Fruit fly (Drosophila melanogaster) whole organism, embryonic: ENCODE results near the gene CG7564.
A peak's percentile ranks its signal among the peaks of the same experiment; 100 is the strongest.

ENCODE experiments used
- Adf1 ChIP-seq: fragments of 200-800 bp; sonication (Bioruptor generic); IDR thresholded peaks from 2 replicates; pipeline ENCODE4 v1.3.6; 2022; ENCODE audit warnings: missing biosample characterization, missing genetic modification characterization
- CG10321 ChIP-seq: fragments of 200-800 bp; sonication (Bioruptor generic); IDR thresholded peaks from 2 replicates; pipeline ENCODE4 v1.3.6; 2022; ENCODE audit warnings: missing biosample characterization, missing genetic modification characterization
- CG10565 ChIP-seq: fragments of 200-800 bp; sonication (Bioruptor generic); optimal IDR thresholded peaks from 3 replicates; lab custom pipeline; 2016; ENCODE audit warnings: missing biosample characterization, mild to moderate bottlenecking, missing genetic modification characterization
- CG11247 ChIP-seq: fragments of 200-800 bp; sonication (Bioruptor generic); IDR thresholded peaks from 2 replicates; pipeline ENCODE4 v1.3.6; 2022; ENCODE audit warnings: missing biosample characterization, missing genetic modification characterization
- CG12744 ChIP-seq: fragments of 200-800 bp; sonication (Bioruptor generic); optimal IDR thresholded peaks from 2 replicates; lab custom pipeline; 2016; ENCODE audit warnings: missing biosample characterization, missing genetic modification characterization
- CG15269 ChIP-seq: fragments of 200-800 bp; sonication (Bioruptor generic); optimal IDR thresholded peaks from 2 replicates; lab custom pipeline; 2018; ENCODE audit warnings: missing biosample characterization, mild to moderate bottlenecking, missing genetic modification characterization, moderate library complexity
- CG15696 ChIP-seq: fragments of 200-800 bp; sonication (Bioruptor generic); optimal IDR thresholded peaks from 2 replicates; lab custom pipeline; 2019; ENCODE audit warnings: missing biosample characterization, mild to moderate bottlenecking, missing genetic modification characterization, moderate library complexity
- CG1603 ChIP-seq: fragments of 200-800 bp; sonication (Bioruptor generic); optimal IDR thresholded peaks from 2 replicates; lab custom pipeline; 2019; ENCODE audit warnings: missing biosample characterization, mild to moderate bottlenecking, missing genetic modification characterization, moderate library complexity
- CG17568 ChIP-seq: fragments of 200-800 bp; sonication (Bioruptor generic); optimal IDR thresholded peaks from 2 replicates; lab custom pipeline; 2018; ENCODE audit warnings: missing biosample characterization, mild to moderate bottlenecking, missing genetic modification characterization, moderate library complexity
- CG18599 ChIP-seq: fragments of 200-800 bp; sonication (Bioruptor generic); optimal IDR thresholded peaks from 3 replicates; lab custom pipeline; 2017; ENCODE audit warnings: missing biosample characterization, missing genetic modification characterization, mild to moderate bottlenecking, moderate library complexity, missing genetic modification reagents
- CG2712 ChIP-seq: fragments of 200-800 bp; optimal IDR thresholded peaks from 3 replicates; lab custom pipeline; 2019; ENCODE audit warnings: missing biosample characterization, mild to moderate bottlenecking, missing genetic modification characterization, moderate library complexity
- CG30020 ChIP-seq: fragments of 200-800 bp; optimal IDR thresholded peaks from 2 replicates; lab custom pipeline; 2019; ENCODE audit warnings: missing biosample characterization, mild to moderate bottlenecking, missing genetic modification characterization, moderate library complexity
- CG32532 ChIP-seq: fragments of 200-800 bp; sonication (Bioruptor generic); IDR thresholded peaks from 2 replicates; pipeline ENCODE4 v1.3.6; 2022; ENCODE audit warnings: missing biosample characterization, missing genetic modification characterization
- CG34224 ChIP-seq: fragments of 200-800 bp; sonication (Bioruptor generic); IDR thresholded peaks from 3 replicates; pipeline ENCODE4 v1.3.6; 2022; ENCODE audit warnings: missing biosample characterization, missing genetic modification characterization; ENCODE audit not compliant: partially characterized antibody
- CG3838 ChIP-seq: fragments of 200-800 bp; sonication (Bioruptor generic); optimal IDR thresholded peaks from 3 replicates; lab custom pipeline; 2016; ENCODE audit warnings: missing biosample characterization, missing genetic modification characterization
- CG4404 ChIP-seq: fragments of 200-800 bp; sonication (Bioruptor generic); IDR thresholded peaks from 2 replicates; pipeline ENCODE4 v1.3.6; 2022; ENCODE audit warnings: missing biosample characterization, missing genetic modification characterization
- CG7372 ChIP-seq: fragments of 200-800 bp; sonication (Bioruptor generic); IDR thresholded peaks from 2 replicates; pipeline ENCODE4 v1.3.6; 2022; ENCODE audit warnings: missing biosample characterization, missing genetic modification characterization
- CkIIα-i1 ChIP-seq: fragments of 200-800 bp; sonication (Bioruptor generic); IDR thresholded peaks from 2 replicates; pipeline ENCODE4 v1.3.6; 2022; ENCODE audit warnings: missing biosample characterization, missing genetic modification characterization
- Dek ChIP-seq: fragments of 200-800 bp; sonication (Bioruptor generic); optimal IDR thresholded peaks from 3 replicates; lab custom pipeline; 2019; ENCODE audit warnings: missing biosample characterization, mild to moderate bottlenecking, missing genetic modification characterization, moderate library complexity
- Dll ChIP-seq: fragments of 200-800 bp; sonication (Bioruptor generic); IDR thresholded peaks from 4 replicates; pipeline ENCODE4 v1.3.6; 2022; ENCODE audit warnings: missing biosample characterization, missing genetic modification characterization; ENCODE audit not compliant: partially characterized antibody
- Doc2 ChIP-seq: fragments of 200-800 bp; sonication (Bioruptor generic); IDR thresholded peaks from 2 replicates; pipeline ENCODE4 v1.3.6; 2022; ENCODE audit warnings: missing biosample characterization, missing genetic modification characterization
- HLH3B ChIP-seq: fragments of 200-800 bp; sonication (Bioruptor generic); IDR thresholded peaks from 2 replicates; pipeline ENCODE4 v1.3.6; 2022; ENCODE audit warnings: missing biosample characterization, missing genetic modification characterization
- HmgD ChIP-seq: fragments of 200-800 bp; sonication (Bioruptor generic); optimal IDR thresholded peaks from 3 replicates; lab custom pipeline; 2016; ENCODE audit warnings: missing biosample characterization, missing genetic modification characterization
- Hmr ChIP-seq: fragments of 200-800 bp; sonication (Bioruptor generic); optimal IDR thresholded peaks from 3 replicates; lab custom pipeline; 2017; ENCODE audit warnings: mild to moderate bottlenecking, missing biosample characterization, missing genetic modification reagents, missing genetic modification characterization
- Hr39 ChIP-seq: fragments of >200 bp; optimal IDR thresholded peaks from 2 replicates; lab custom pipeline; 2017
- MESR4 ChIP-seq: fragments of 200-800 bp; sonication (Bioruptor generic); optimal IDR thresholded peaks from 2 replicates; lab custom pipeline; 2018; ENCODE audit warnings: missing biosample characterization, mild to moderate bottlenecking, missing genetic modification characterization, moderate library complexity
- Med ChIP-seq: fragments of 200-800 bp; sonication (Bioruptor generic); peaks from one replicate; lab custom pipeline; 2016; ENCODE audit warnings: missing biosample characterization, missing genetic modification characterization, mild to moderate bottlenecking, inconsistent platforms, moderate library complexity
- Myb ChIP-seq: fragments of 200-800 bp; sonication (Bioruptor generic); optimal IDR thresholded peaks from 2 replicates; lab custom pipeline; 2016; ENCODE audit warnings: missing biosample characterization, missing genetic modification characterization
- Rx ChIP-seq: fragments of 200-800 bp; sonication (Bioruptor generic); IDR thresholded peaks from 2 replicates; pipeline ENCODE4 v1.3.6; 2022; ENCODE audit warnings: missing biosample characterization, missing genetic modification characterization
- Taf1 ChIP-seq: fragments of 200-800 bp; sonication (Bioruptor generic); IDR thresholded peaks from 2 replicates; pipeline ENCODE4 v1.3.6; 2022; ENCODE audit warnings: missing biosample characterization, missing genetic modification characterization
- Trl ChIP-seq, 3 experiments: fragments of >200 bp in 2 of 3; fragments of 200-800 bp in 1 of 3; sonication (Bioruptor generic) in 1 of 3; optimal IDR thresholded peaks; 2 replicates in 1 of 3; 3 replicates in 2 of 3; lab custom pipeline; 2016 to 2017; ENCODE audit warnings: missing biosample characterization in 1 of 3, missing genetic modification characterization in 1 of 3
- Usf ChIP-seq: fragments of 200-800 bp; sonication (Bioruptor generic); optimal IDR thresholded peaks from 2 replicates; lab custom pipeline; 2017; ENCODE audit warnings: missing genotype, missing biosample characterization, missing genetic modification characterization
- ap ChIP-seq: fragments of 200-800 bp; sonication (Bioruptor generic); IDR thresholded peaks from 2 replicates; pipeline ENCODE4 v1.3.6; 2022; ENCODE audit warnings: missing biosample characterization, missing genetic modification characterization
- crol ChIP-seq: fragments of 200-800 bp; sonication (Bioruptor generic); IDR thresholded peaks from 2 replicates; pipeline ENCODE4 v1.3.6; 2022; ENCODE audit warnings: missing biosample characterization, missing genetic modification characterization
- dan ChIP-seq: fragments of 200-800 bp; sonication (Bioruptor generic); IDR thresholded peaks from 2 replicates; pipeline ENCODE4 v1.3.6; 2022; ENCODE audit warnings: missing biosample characterization, missing genetic modification characterization
- dpn ChIP-seq, 2 experiments: fragments of 200-800 bp; sonication (Bioruptor generic); optimal IDR thresholded peaks; 3 replicates each; lab custom pipeline; 2016; ENCODE audit warnings: missing biosample characterization in 2 of 2, missing genetic modification characterization in 2 of 2
- fd102C ChIP-seq: fragments of 200-800 bp; sonication (Bioruptor generic); optimal IDR thresholded peaks from 2 replicates; lab custom pipeline; 2018; ENCODE audit warnings: missing biosample characterization, mild to moderate bottlenecking, missing genetic modification characterization, moderate library complexity
- fru ChIP-seq: fragments of >200 bp; optimal IDR thresholded peaks from 2 replicates; lab custom pipeline; 2017
- jigr1 ChIP-seq: fragments of 200-800 bp; sonication (Bioruptor generic); IDR thresholded peaks from 3 replicates; pipeline ENCODE4 v1.3.6; 2022; ENCODE audit warnings: missing biosample characterization, missing genetic modification characterization
- jumu ChIP-seq: fragments of 200-800 bp; sonication (Bioruptor generic); optimal IDR thresholded peaks from 3 replicates; lab custom pipeline; 2016; ENCODE audit warnings: missing biosample characterization, missing genetic modification characterization
- kah ChIP-seq: fragments of 200-800 bp; sonication (Bioruptor generic); optimal IDR thresholded peaks from 2 replicates; lab custom pipeline; 2018; ENCODE audit warnings: missing biosample characterization, mild to moderate bottlenecking, missing genetic modification characterization
- nau ChIP-seq: fragments of 200-800 bp; sonication (Bioruptor generic); optimal IDR thresholded peaks from 3 replicates; lab custom pipeline; 2017; ENCODE audit warnings: missing biosample characterization, mild to moderate bottlenecking, missing genetic modification characterization, missing genetic modification reagents
- otp ChIP-seq: fragments of 200-800 bp; sonication (Bioruptor generic); IDR thresholded peaks from 3 replicates; pipeline ENCODE4, ENCODE4 v1.3.6; 2022; ENCODE audit warnings: missing biosample characterization, missing genetic modification characterization
- prd ChIP-seq, 3 experiments: fragments of >200 bp in 2 of 3; fragments of 200-800 bp in 1 of 3; sonication (Bioruptor generic) in 1 of 3; optimal IDR thresholded peaks in 2 of 3; IDR thresholded peaks in 1 of 3; 2 replicates in 2 of 3; 3 replicates in 1 of 3; pipeline versions ENCODE4 v1.3.6 to Lab custom; 2017 to 2022; ENCODE audit warnings: missing biosample characterization in 1 of 3, missing genetic modification characterization in 1 of 3
- shn ChIP-seq: fragments of 200-800 bp; sonication (Bioruptor generic); optimal IDR thresholded peaks from 3 replicates; lab custom pipeline; 2016; ENCODE audit warnings: missing biosample characterization, missing genetic modification characterization
- tgo ChIP-seq: fragments of 200-800 bp; sonication (Bioruptor generic); IDR thresholded peaks from 3 replicates; pipeline ENCODE4 v1.3.6; 2022; ENCODE audit warnings: missing biosample characterization, missing genetic modification characterization
- toy ChIP-seq: fragments of 200-800 bp; sonication (Bioruptor generic); IDR thresholded peaks from 2 replicates; pipeline ENCODE4 v1.3.6; 2022; ENCODE audit warnings: missing biosample characterization, missing genetic modification characterization
- trem ChIP-seq: fragments of 200-800 bp; optimal IDR thresholded peaks from 3 replicates; lab custom pipeline; 2019; ENCODE audit warnings: missing biosample characterization, mild to moderate bottlenecking, missing genetic modification characterization, moderate library complexity
- unc-4 ChIP-seq: fragments of 200-800 bp; sonication (Bioruptor generic); IDR thresholded peaks from 2 replicates; pipeline ENCODE4 v1.3.6; 2022; ENCODE audit warnings: missing biosample characterization, missing genetic modification characterization; ENCODE audit not compliant: partially characterized antibody

Gene CG7564

DNA sequence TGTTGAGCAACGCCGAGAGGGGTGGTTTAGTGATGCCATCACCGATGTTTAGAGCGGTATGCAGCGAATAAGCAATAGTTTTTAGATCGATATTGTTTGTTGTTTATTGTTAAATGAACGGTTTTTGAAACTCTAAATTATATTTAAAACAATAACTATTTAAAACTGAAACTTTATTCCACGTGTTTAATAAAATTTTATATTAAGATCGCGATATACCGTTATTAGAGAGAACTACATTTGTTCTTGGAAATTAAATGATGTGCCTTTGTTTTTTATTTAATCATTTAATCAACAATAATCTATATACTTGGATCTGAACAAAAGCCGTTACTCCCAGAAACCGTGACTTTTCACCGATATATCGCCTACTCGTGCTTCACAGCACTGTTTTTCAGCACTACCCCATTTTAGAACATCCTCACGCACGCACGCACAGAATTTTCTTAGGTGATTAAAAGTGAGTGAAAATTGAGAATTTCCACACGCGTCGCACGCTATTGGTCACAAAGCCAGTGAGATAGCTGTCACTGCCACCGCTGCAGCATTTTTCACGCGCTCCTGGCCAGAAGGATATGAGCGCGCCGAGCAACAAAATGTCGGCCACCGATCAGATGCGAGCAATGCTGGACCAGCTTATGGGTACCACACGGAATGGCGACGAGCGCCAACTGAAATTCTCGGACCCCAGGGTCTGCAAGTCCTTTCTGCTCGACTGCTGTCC lies at the start of gene CG7564, which contains the start of gene U4-U6-60K (continued):
- TF ChIP-seq CG15269 (no peak), prd (optimal IDR thresholded peaks at IDR 0.05; lab: Kevin White, UChicago) (no peak), prd (GFP tag; IDR thresholded peaks at IDR 0.05; lab: Robert Waterston, UW) (peak; percentile 58; the same call in 2 of the 3 replicates), toy (no peak; the same call in 1 of the 2 replicates), CG3838 (no peak), Myb (GFP tag; lab: Kevin White, UChicago) (peak; percentile 65), Taf1 (0 out of 2 replicates have a peak, but pooled peaks have one; percentile 33), CG34224 (GFP tag; lab: Robert Waterston, UW) (peak; percentile 80), CG15696 (peak; percentile 38), Doc2 (GFP tag; lab: Robert Waterston, UW) (no peak), fd102C (GFP tag; lab: Kevin White, UChicago) (no peak), trem (tag; lab: Kevin White, UChicago) (peak; percentile 55), fru (lab: Kevin White, UChicago) (no peak), Dll (GFP tag; lab: Robert Waterston, UW) (peak; percentile 95), Med (GFP tag; lab: Kevin White, UChicago) (peak; percentile 81), shn (GFP tag; lab: Kevin White, UChicago) (peak; percentile 5), CG18599 (peak; percentile 63), nau (no peak), CG11247 (GFP tag; lab: Robert Waterston, UW) (0 out of 2 replicates have a peak, but pooled peaks have one; percentile 43), tgo (peak; percentile 43), jigr1 (GFP tag; lab: Robert Waterston, UW) (peak; percentile 24; the same call in 1 of the 3 replicates), dpn (GFP tag; optimal IDR thresholded peaks at IDR 0.05; lab: Kevin White, UChicago) (peak; percentile 48 to 63), otp (GFP tag; lab: Robert Waterston, UW) (no peak), HLH3B (peak; percentile 13; the same call in 1 of the 2 replicates), kah (GFP tag; lab: Kevin White, UChicago) (no peak), CG12744 (GFP tag; lab: Kevin White, UChicago) (peak; percentile 5), Rx (GFP tag; lab: Robert Waterston, UW) (no peak; the same call in 1 of the 2 replicates), HmgD (no peak), jumu (GFP tag; lab: Kevin White, UChicago) (peak; percentile 50), CG32532 (GFP tag; lab: Robert Waterston, UW) (peak; percentile 76), CG4404 (peak; percentile 58), CG2712 (tag; lab: Kevin White, UChicago) (peak; percentile 56), CG17568 (GFP tag; lab: Kevin White, UChicago) (no peak), ap (GFP tag; lab: Robert Waterston, UW) (no peak), dan (GFP tag; lab: Robert Waterston, UW) (no peak), CkIIα-i1 (GFP tag; lab: Robert Waterston, UW) (no peak), CG30020 (tag; lab: Kevin White, UChicago) (peak; percentile 63), CG1603 (tag; lab: Kevin White, UChicago) (peak; percentile 44), crol (GFP tag; lab: Robert Waterston, UW) (no peak), Hr39 (lab: Kevin White, UChicago) (no peak), unc-4 (GFP tag; lab: Robert Waterston, UW) (peak; percentile 89), Dek (tag; lab: Kevin White, UChicago) (peak; percentile 58), Hmr (GFP tag; lab: Kevin White, UChicago) (peak; percentile 72), CG10565 (GFP tag; lab: Kevin White, UChicago) (no peak), Trl (optimal IDR thresholded peaks at IDR 0.05; lab: Kevin White, UChicago) (no peak), Trl (GFP tag; optimal IDR thresholded peaks at IDR 0.05; lab: Kevin White, UChicago) (peak; percentile 38), CG10321 (no peak), MESR4 (GFP tag; lab: Kevin White, UChicago) (peak; percentile 97), CG7372 (peak; percentile 44; the same call in 1 of the 2 replicates), Adf1 (GFP tag; lab: Robert Waterston, UW) (no peak), Usf (peak; percentile 55)
